Worm (Caenorhabditis elegans): ENCODE data around the gene nspb-5.

DNA sequence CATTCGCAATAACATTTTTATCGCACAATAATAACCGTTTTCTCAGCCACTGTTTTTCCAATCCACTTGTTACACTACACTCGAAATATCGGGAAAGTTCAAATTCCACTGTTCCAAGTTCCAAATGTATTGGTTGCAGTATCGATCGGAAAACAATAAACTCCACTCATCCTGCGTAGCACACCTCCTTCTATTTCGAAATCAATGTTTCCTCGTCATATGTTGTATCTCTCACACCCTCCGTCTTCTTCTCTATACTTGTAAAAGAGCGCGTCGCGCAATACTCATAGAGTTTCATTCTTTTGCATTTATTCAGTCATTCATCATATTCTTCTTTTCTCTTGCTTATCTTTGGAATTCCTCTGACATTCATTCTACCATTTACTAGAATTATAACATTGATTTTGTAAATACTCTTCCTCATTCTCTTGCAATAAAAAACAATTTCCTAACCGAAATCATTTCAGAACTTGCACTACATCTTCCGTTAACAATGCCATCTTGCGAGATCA lies 2.4 kb downstream of the nspb-5 start, which contains the start of gene sup-36:
- TF ChIP-seq fos-1 (tag; optimal IDR thresholded peaks at IDR 0.05) (no peak), daf-8 (GFP tag; IDR thresholded peaks at IDR 0.05) (no peak), ceh-62 (tag; optimal IDR thresholded peaks at IDR 0.05) (no peak), R02D3.7 (tag; optimal IDR thresholded peaks at IDR 0.05) (no peak), aly-2 (tag; optimal IDR thresholded peaks at IDR 0.05) (no peak), snpc-4 (tag; optimal IDR thresholded peaks at IDR 0.05) (no peak), skn-1 (tag; optimal IDR thresholded peaks at IDR 0.05) (no peak), daf-12 (tag; optimal IDR thresholded peaks at IDR 0.05) (no peak), tag-97 (GFP tag; IDR thresholded peaks at IDR 0.05) (no peak), ceh-28 (tag; optimal IDR thresholded peaks at IDR 0.05) (no peak)
